Fruit fly (Drosophila melanogaster): ENCODE data around the gene ninaE.

DNA sequence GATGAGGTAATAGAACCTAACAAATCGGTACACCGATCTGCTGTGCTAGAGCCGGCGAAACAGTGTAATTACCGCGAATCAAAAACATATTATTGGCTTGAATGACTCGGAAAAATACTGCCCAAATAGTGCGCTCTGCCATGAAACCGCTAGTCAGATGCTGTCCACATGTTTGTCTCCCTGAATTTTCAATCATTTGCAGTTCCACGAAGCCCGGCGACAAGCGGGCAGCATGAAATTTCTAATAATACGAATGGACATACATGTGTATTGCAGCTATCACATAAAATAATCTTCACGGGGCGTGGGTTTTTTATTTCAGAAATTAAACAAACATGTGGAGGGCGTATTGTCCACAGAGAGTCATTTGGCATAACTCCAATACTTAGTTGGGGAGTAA lies 29.1 kb downstream of the ninaE start:
- TF ChIP-seq ttk (optimal IDR thresholded peaks at IDR 0.05), result no peak
- no peak for TF ChIP-seq Myc (optimal IDR thresholded peaks at IDR 0.05)
- TF ChIP-seq psq (optimal IDR thresholded peaks at IDR 0.05), result no peak
